Fruit fly (Drosophila melanogaster) whole organism, prepupa: ENCODE results near the gene Liprin-beta.

ENCODE experiments used
- CG10631 ChIP-seq: fragments of 200-800 bp; sonication (Bioruptor generic); optimal IDR thresholded peaks from 2 replicates; lab custom pipeline; 2016; ENCODE audit warnings: missing biosample characterization, missing genetic modification characterization
- CG10669 ChIP-seq: fragments of 200-800 bp; sonication (Bioruptor generic); optimal IDR thresholded peaks from 3 replicates; lab custom pipeline; 2018; ENCODE audit warnings: missing biosample characterization, mild to moderate bottlenecking, missing genetic modification characterization, moderate library complexity
- CG11294 ChIP-seq: fragments of 200-800 bp; sonication (Bioruptor generic); IDR thresholded peaks from 2 replicates; pipeline ENCODE4 v1.3.6; 2022; ENCODE audit warnings: missing biosample characterization, missing genetic modification characterization
- CG11762 ChIP-seq: fragments of 200-800 bp; sonication (Bioruptor generic); optimal IDR thresholded peaks from 3 replicates; lab custom pipeline; 2016; ENCODE audit warnings: missing biosample characterization, missing genetic modification characterization; ENCODE audit not compliant: insufficient read depth
- CG11902 ChIP-seq: fragments of 200-800 bp; sonication (Bioruptor generic); optimal IDR thresholded peaks from 3 replicates; lab custom pipeline; 2016; ENCODE audit warnings: missing biosample characterization, missing genetic modification characterization
- CG15336 ChIP-seq: fragments of 200-800 bp; sonication (Bioruptor generic); IDR thresholded peaks from 2 replicates; pipeline ENCODE4 v1.3.6; 2022; ENCODE audit warnings: missing biosample characterization, missing genetic modification characterization
- CG1621 ChIP-seq: fragments of 200-800 bp; sonication (Bioruptor generic); optimal IDR thresholded peaks from 3 replicates; lab custom pipeline; 2018; ENCODE audit warnings: missing biosample characterization, mild to moderate bottlenecking, missing genetic modification characterization
- CG31627 ChIP-seq: fragments of 200-800 bp; sonication (Bioruptor generic); optimal IDR thresholded peaks from 3 replicates; lab custom pipeline; 2016; ENCODE audit warnings: missing biosample characterization, missing genetic modification characterization
- CG32006 ChIP-seq: fragments of 200-800 bp; sonication (Bioruptor generic); optimal IDR thresholded peaks from 3 replicates; lab custom pipeline; 2017; ENCODE audit warnings: missing biosample characterization, mild to moderate bottlenecking, missing genetic modification characterization
- CG34406 ChIP-seq: fragments of 200-800 bp; sonication (Bioruptor generic); optimal IDR thresholded peaks from 3 replicates; lab custom pipeline; 2016; ENCODE audit warnings: missing biosample characterization, missing genetic modification characterization
- CG3919 ChIP-seq: fragments of 200-800 bp; sonication (Bioruptor generic); optimal IDR thresholded peaks from 3 replicates; lab custom pipeline; 2016; ENCODE audit warnings: missing biosample characterization, missing genetic modification characterization
- CG4318 ChIP-seq: fragments of 200-800 bp; sonication (Bioruptor generic); optimal IDR thresholded peaks from 3 replicates; lab custom pipeline; 2017; ENCODE audit warnings: missing biosample characterization, mild to moderate bottlenecking, missing genetic modification characterization
- CG6163 ChIP-seq: fragments of 200-800 bp; sonication (Bioruptor generic); IDR thresholded peaks from 3 replicates; pipeline ENCODE4 v1.3.6; 2022; ENCODE audit warnings: missing biosample characterization, missing genetic modification characterization
- CG6792 ChIP-seq: fragments of 200-800 bp; sonication (Bioruptor generic); optimal IDR thresholded peaks from 3 replicates; lab custom pipeline; 2016; ENCODE audit warnings: missing biosample characterization, missing genetic modification characterization
- CG6808 ChIP-seq: fragments of 200-800 bp; sonication (Bioruptor generic); optimal IDR thresholded peaks from 3 replicates; lab custom pipeline; 2017; ENCODE audit warnings: missing biosample characterization, missing genetic modification characterization, mild to moderate bottlenecking, moderate library complexity, missing genetic modification reagents
- CG7368 ChIP-seq: fragments of 200-800 bp; sonication (Bioruptor generic); optimal IDR thresholded peaks from 3 replicates; lab custom pipeline; 2016; ENCODE audit warnings: missing biosample characterization, missing genetic modification characterization
- CG8319 ChIP-seq: fragments of 200-800 bp; sonication (Bioruptor generic); optimal IDR thresholded peaks from 3 replicates; lab custom pipeline; 2016; ENCODE audit warnings: missing biosample characterization, missing genetic modification characterization
- CG8632 ChIP-seq: fragments of 200-800 bp; sonication (Bioruptor generic); optimal IDR thresholded peaks from 3 replicates; lab custom pipeline; 2016; ENCODE audit warnings: missing biosample characterization, missing genetic modification characterization
- Eip75B ChIP-seq: fragments of 200-800 bp; sonication (Bioruptor generic); optimal IDR thresholded peaks from 3 replicates; lab custom pipeline; 2016; ENCODE audit warnings: missing biosample characterization, missing genetic modification characterization
- Eip78C ChIP-seq: fragments of 200-800 bp; sonication (Bioruptor generic); peaks from one replicate; lab custom pipeline; 2016; ENCODE audit warnings: missing biosample characterization, missing genetic modification characterization
- Ets21C ChIP-seq: fragments of 200-800 bp; sonication (Bioruptor generic); optimal IDR thresholded peaks from 3 replicates; lab custom pipeline; 2016; ENCODE audit warnings: missing biosample characterization, missing genetic modification characterization
- Gug ChIP-seq: fragments of 200-800 bp; sonication (Bioruptor generic); IDR thresholded peaks from 2 replicates; pipeline ENCODE4 v1.3.6; 2022; ENCODE audit warnings: missing biosample characterization, missing genetic modification characterization
- Hr39 ChIP-seq: fragments of 200-800 bp; sonication (Bioruptor generic); optimal IDR thresholded peaks from 2 replicates; lab custom pipeline; 2016; ENCODE audit warnings: missing biosample characterization, missing genetic modification characterization
- Hr4 ChIP-seq: fragments of 200-800 bp; sonication (Bioruptor generic); optimal IDR thresholded peaks from 3 replicates; lab custom pipeline; 2016; ENCODE audit warnings: missing biosample characterization, missing genetic modification characterization
- Lpt ChIP-seq: fragments of 200-800 bp; sonication (Bioruptor generic); optimal IDR thresholded peaks from 3 replicates; lab custom pipeline; 2016; ENCODE audit warnings: missing biosample characterization, missing genetic modification characterization
- Met ChIP-seq: fragments of 200-800 bp; sonication (Bioruptor generic); optimal IDR thresholded peaks from 3 replicates; lab custom pipeline; 2016; ENCODE audit warnings: missing biosample characterization, missing genetic modification characterization
- OdsH ChIP-seq: fragments of 200-800 bp; sonication (Bioruptor generic); optimal IDR thresholded peaks from 3 replicates; lab custom pipeline; 2016; ENCODE audit warnings: missing biosample characterization, missing genetic modification characterization
- Smox ChIP-seq: fragments of 200-800 bp; sonication (Bioruptor generic); optimal IDR thresholded peaks from 3 replicates; lab custom pipeline; 2016; ENCODE audit warnings: missing biosample characterization, missing genetic modification characterization
- Sox102F ChIP-seq: fragments of 200-800 bp; sonication (Bioruptor generic); optimal IDR thresholded peaks from 2 replicates; lab custom pipeline; 2016; ENCODE audit warnings: missing biosample characterization, mild to moderate bottlenecking, missing genetic modification characterization
- Sox14 ChIP-seq: fragments of 200-800 bp; sonication (Bioruptor generic); optimal IDR thresholded peaks from 3 replicates; lab custom pipeline; 2016; ENCODE audit warnings: missing biosample characterization, missing genetic modification characterization
- achi ChIP-seq: fragments of 200-800 bp; sonication (Bioruptor generic); optimal IDR thresholded peaks from 3 replicates; lab custom pipeline; 2016; ENCODE audit warnings: missing biosample characterization, missing genetic modification characterization
- acj6 ChIP-seq: fragments of 200-800 bp; sonication (Bioruptor generic); optimal IDR thresholded peaks from 3 replicates; lab custom pipeline; 2016; ENCODE audit warnings: missing biosample characterization, missing genetic modification characterization
- cyc ChIP-seq: fragments of 200-800 bp; sonication (Bioruptor generic); optimal IDR thresholded peaks from 3 replicates; lab custom pipeline; 2016; ENCODE audit warnings: missing biosample characterization, missing genetic modification characterization
- dsx ChIP-seq: fragments of 200-800 bp; optimal IDR thresholded peaks from 3 replicates; lab custom pipeline; 2019; ENCODE audit warnings: missing biosample characterization, mild to moderate bottlenecking, missing genetic modification characterization, moderate library complexity; ENCODE audit not compliant: poor library complexity, severe bottlenecking
- eg ChIP-seq: fragments of 200-800 bp; sonication (Bioruptor generic); IDR thresholded peaks from 3 replicates; pipeline ENCODE4 v1.3.6; 2022; ENCODE audit warnings: missing biosample characterization, missing genetic modification characterization
- esn ChIP-seq: fragments of 200-800 bp; sonication (Bioruptor generic); optimal IDR thresholded peaks from 2 replicates; lab custom pipeline; 2016; ENCODE audit warnings: missing biosample characterization, mild to moderate bottlenecking, missing genetic modification characterization, moderate library complexity
- fkh ChIP-seq: fragments of 200-800 bp; sonication (Bioruptor generic); optimal IDR thresholded peaks from 3 replicates; lab custom pipeline; 2017; ENCODE audit warnings: missing biosample characterization, mild to moderate bottlenecking, missing genetic modification characterization, moderate library complexity
- lz ChIP-seq: fragments of 200-800 bp; sonication (Bioruptor generic); optimal IDR thresholded peaks from 3 replicates; lab custom pipeline; 2016; ENCODE audit warnings: missing biosample characterization, missing genetic modification characterization
- net ChIP-seq: fragments of 200-800 bp; sonication (Bioruptor generic); optimal IDR thresholded peaks from 3 replicates; lab custom pipeline; 2016; ENCODE audit warnings: missing biosample characterization, missing genetic modification characterization
- pdm3 ChIP-seq: fragments of 200-800 bp; sonication (Bioruptor generic); optimal IDR thresholded peaks from 3 replicates; lab custom pipeline; 2016; ENCODE audit warnings: missing biosample characterization, missing genetic modification characterization
- salr ChIP-seq, 2 experiments: fragments of 200-800 bp; sonication (Bioruptor generic); optimal IDR thresholded peaks; 3 replicates each; lab custom pipeline; 2016 to 2018; ENCODE audit warnings: missing biosample characterization in 2 of 2, missing genetic modification characterization in 2 of 2, mild to moderate bottlenecking in 1 of 2
- spab ChIP-seq: fragments of 200-800 bp; sonication (Bioruptor generic); optimal IDR thresholded peaks from 2 replicates; lab custom pipeline; 2017; ENCODE audit warnings: missing biosample characterization, mild to moderate bottlenecking, missing genetic modification characterization, missing genetic modification reagents
- ss ChIP-seq, 2 experiments: fragments of 200-800 bp; sonication (Bioruptor generic); optimal IDR thresholded peaks; 2 replicates in 1 of 2; 3 replicates in 1 of 2; lab custom pipeline; 2017 to 2018; ENCODE audit warnings: mild to moderate bottlenecking in 2 of 2, missing biosample characterization in 2 of 2, missing genetic modification characterization in 2 of 2, moderate library complexity in 1 of 2
- svp ChIP-seq: fragments of 200-800 bp; sonication (Bioruptor generic); peaks from one replicate; lab custom pipeline; 2016; ENCODE audit warnings: missing biosample characterization, missing genetic modification characterization
- topi ChIP-seq: fragments of 200-800 bp; sonication (Bioruptor generic); optimal IDR thresholded peaks from 3 replicates; lab custom pipeline; 2016; ENCODE audit warnings: missing biosample characterization, missing genetic modification characterization
- vri ChIP-seq: fragments of 200-800 bp; sonication (Bioruptor generic); optimal IDR thresholded peaks from 3 replicates; lab custom pipeline; 2016; ENCODE audit warnings: missing biosample characterization, mild to moderate bottlenecking, missing genetic modification characterization

Liprin-beta gene

dm6 chr3L:13488129-13488876 lies 24.8 kb upstream of the Liprin-beta start:
- TF ChIP-seq Ets21C (GFP tag; lab: Kevin White, UChicago) (peak; percentile 19), achi (GFP tag; lab: Kevin White, UChicago) (peak; percentile 37), CG8632 (GFP tag; lab: Kevin White, UChicago) (peak; percentile 26), CG6792 (peak; percentile 5), Lpt (GFP tag; lab: Kevin White, UChicago) (no peak), cyc (peak; percentile 58), Eip75B (peak; percentile 60), svp (GFP tag; lab: Kevin White, UChicago) (peak; percentile 93), spab (peak; percentile 38), pdm3 (GFP tag; lab: Kevin White, UChicago) (peak; percentile 3), CG11762 (GFP tag; lab: Kevin White, UChicago) (no peak), Eip78C (peak; percentile 85), CG11902 (GFP tag; lab: Kevin White, UChicago) (no peak), CG3919 (GFP tag; lab: Kevin White, UChicago) (peak; percentile 14), Sox14 (peak; percentile 58), Met (GFP tag; lab: Kevin White, UChicago) (peak; percentile 40), eg (GFP tag; lab: Robert Waterston, UW) (peak; percentile 16; the same call in 1 of the 3 replicates), net (peak; percentile 50), dsx (GFP tag; lab: Kevin White, UChicago) (no peak), ss (GFP tag; optimal IDR thresholded peaks at IDR 0.05; lab: Kevin White, UChicago) (no peak), topi (peak; percentile 58), vri (GFP tag; lab: Kevin White, UChicago) (no peak), CG15336 (GFP tag; lab: Robert Waterston, UW) (peak; percentile 40; the same call in 1 of the 2 replicates), Smox (GFP tag; lab: Kevin White, UChicago) (peak; percentile 57), CG10669 (GFP tag; lab: Kevin White, UChicago) (peak; percentile 42), CG6163 (GFP tag; lab: Robert Waterston, UW) (peak; percentile 63; the same call in 2 of the 3 replicates), CG31627 (GFP tag; lab: Kevin White, UChicago) (peak; percentile 57), CG1621 (tag; lab: Kevin White, UChicago) (no peak), CG11294 (GFP tag; lab: Robert Waterston, UW) (no peak), fkh (no peak), CG4318 (peak; percentile 28), CG10631 (GFP tag; lab: Kevin White, UChicago) (peak; percentile 25), OdsH (peak; percentile 9), salr (GFP tag; optimal IDR thresholded peaks at IDR 0.05; lab: Kevin White, UChicago) (no peak), Hr4 (GFP tag; lab: Kevin White, UChicago) (peak; percentile 46), esn (GFP tag; lab: Kevin White, UChicago) (peak; percentile 88), Hr39 (GFP tag; lab: Kevin White, UChicago) (peak; percentile 62), CG8319 (peak; percentile 26), CG6808 (GFP tag; lab: Kevin White, UChicago) (peak; percentile 13), lz (peak; percentile 50), CG34406 (GFP tag; lab: Kevin White, UChicago) (peak; percentile 28), acj6 (peak; percentile 34), Sox102F (GFP tag; lab: Kevin White, UChicago) (peak; percentile 60), Gug (GFP tag; lab: Robert Waterston, UW) (peak; percentile 30; the same call in 1 of the 2 replicates), CG7368 (GFP tag; lab: Kevin White, UChicago) (peak; percentile 45), CG32006 (GFP tag; lab: Kevin White, UChicago) (peak; percentile 47)
